Worm (Caenorhabditis elegans): ENCODE measurements around the gene C33B4.5.

ce11 chrII:11428599-11428998, 45.5 kb downstream of the C33B4.5 start:
- TF ChIP-seq pha-4 (tag; optimal IDR thresholded peaks at IDR 0.05) (no peak), elt-3 (tag; optimal IDR thresholded peaks at IDR 0.05) (no peak)

Data from whole organism, mixed stage, embryonic.